Worm (Caenorhabditis elegans) whole organism, late embryonic: ENCODE results near the gene mip-2.

Experiments
- F13H6.1 ChIP-seq: sonication (generic microtip); optimal IDR thresholded peaks from 2 replicates; lab custom pipeline; 2016; ENCODE audit warnings: missing genetic modification characterization, missing compliant biosample characterization
- K02D7.2 ChIP-seq: sonication (generic microtip); optimal IDR thresholded peaks from 2 replicates; lab custom pipeline; 2017; ENCODE audit warnings: mild to moderate bottlenecking, missing genetic modification characterization, missing compliant biosample characterization
- K09A11.1 ChIP-seq: sonication (generic microtip); optimal IDR thresholded peaks from 2 replicates; lab custom pipeline; 2017; ENCODE audit warnings: antibody characterized with exemption, mild to moderate bottlenecking, missing genetic modification characterization, missing compliant biosample characterization; ENCODE audit not compliant: insufficient read depth
- T23F11.4 ChIP-seq: fragments of 200-800 bp; sonication (Bioruptor generic); optimal IDR thresholded peaks from 2 replicates; lab custom pipeline; 2018; ENCODE audit warnings: mild to moderate bottlenecking, missing genetic modification characterization, missing compliant biosample characterization
- ahr-1 ChIP-seq: sonication (generic microtip); optimal IDR thresholded peaks from 2 replicates; lab custom pipeline; 2016; ENCODE audit warnings: missing genetic modification characterization, missing compliant biosample characterization
- ceh-14 ChIP-seq: sonication (generic microtip); optimal IDR thresholded peaks from 2 replicates; lab custom pipeline; 2016; ENCODE audit warnings: missing genotype, missing genetic modification characterization, missing compliant biosample characterization
- ceh-19 ChIP-seq: fragments of 200-800 bp; sonication (Bioruptor generic); optimal IDR thresholded peaks from 2 replicates; lab custom pipeline; 2018; ENCODE audit warnings: mild to moderate bottlenecking, missing genetic modification characterization, missing compliant biosample characterization
- ceh-22 ChIP-seq: sonication (generic microtip); optimal IDR thresholded peaks from 2 replicates; lab custom pipeline; 2017; ENCODE audit warnings: missing biosample characterization, missing genetic modification characterization
- ceh-30 ChIP-seq: fragments of 150-350 bp; optimal IDR thresholded peaks from 2 replicates; lab custom pipeline; 2014; ENCODE audit warnings: missing biosample characterization, missing genetic modification characterization
- ceh-31 ChIP-seq: sonication (generic microtip); optimal IDR thresholded peaks from 2 replicates; lab custom pipeline; 2016; ENCODE audit warnings: missing genetic modification characterization, missing compliant biosample characterization
- ceh-48 ChIP-seq: sonication (generic microtip); optimal IDR thresholded peaks from 2 replicates; lab custom pipeline; 2016; ENCODE audit warnings: missing genetic modification characterization, inconsistent platforms, missing compliant biosample characterization
- ceh-6 ChIP-seq: fragments of 200-800 bp; sonication (Bioruptor generic); optimal IDR thresholded peaks from 2 replicates; lab custom pipeline; 2018; ENCODE audit warnings: mild to moderate bottlenecking, missing genetic modification characterization, missing compliant biosample characterization
- dve-1 ChIP-seq: sonication (generic microtip); optimal IDR thresholded peaks from 2 replicates; lab custom pipeline; 2017; ENCODE audit warnings: antibody characterized with exemption, mild to moderate bottlenecking, missing genetic modification characterization, missing compliant biosample characterization
- elt-2 ChIP-seq: sonication (generic microtip); optimal IDR thresholded peaks from 2 replicates; lab custom pipeline; 2016; ENCODE audit warnings: missing genetic modification reagents, missing genetic modification characterization, missing compliant biosample characterization
- elt-4 ChIP-seq: sonication (generic microtip); optimal IDR thresholded peaks from 2 replicates; lab custom pipeline; 2016; ENCODE audit warnings: missing genetic modification characterization, missing compliant biosample characterization
- ets-4 ChIP-seq: sonication (generic microtip); optimal IDR thresholded peaks from 2 replicates; lab custom pipeline; 2016; ENCODE audit warnings: missing genetic modification characterization, missing compliant biosample characterization
- gmeb-2 ChIP-seq: sonication (generic microtip); optimal IDR thresholded peaks from 2 replicates; lab custom pipeline; 2016; ENCODE audit warnings: missing genetic modification characterization, inconsistent platforms, missing compliant biosample characterization
- hlh-13 ChIP-seq: fragments of 200-800 bp; sonication (Bioruptor generic); optimal IDR thresholded peaks from 2 replicates; lab custom pipeline; 2018; ENCODE audit warnings: mild to moderate bottlenecking, missing genetic modification characterization, missing compliant biosample characterization
- hlh-15 ChIP-seq: sonication (generic microtip); optimal IDR thresholded peaks from 2 replicates; lab custom pipeline; 2016; ENCODE audit warnings: missing genetic modification characterization, missing compliant biosample characterization
- hlh-30 ChIP-seq: sonication (generic microtip); optimal IDR thresholded peaks from 2 replicates; lab custom pipeline; 2017; ENCODE audit warnings: antibody characterized with exemption, missing genetic modification characterization, missing compliant biosample characterization; ENCODE audit not compliant: insufficient read depth
- lin-11 ChIP-seq: fragments of 200-800 bp; sonication (Bioruptor generic); optimal IDR thresholded peaks from 2 replicates; lab custom pipeline; 2018; ENCODE audit warnings: mild to moderate bottlenecking, missing genetic modification characterization, missing compliant biosample characterization
- madf-2 ChIP-seq: sonication (generic microtip); optimal IDR thresholded peaks from 2 replicates; lab custom pipeline; 2017; ENCODE audit warnings: missing genetic modification characterization, missing compliant biosample characterization
- nfya-1 ChIP-seq: sonication (generic microtip); optimal IDR thresholded peaks from 2 replicates; lab custom pipeline; 2017; ENCODE audit warnings: missing genetic modification characterization, mild to moderate bottlenecking, missing compliant biosample characterization, antibody characterized with exemption, moderate library complexity
- nhr-11 ChIP-seq: fragments of 150-350 bp; optimal IDR thresholded peaks from 2 replicates; lab custom pipeline; 2014; ENCODE audit warnings: missing biosample characterization, missing genetic modification characterization
- nhr-232 ChIP-seq: sonication (generic microtip); optimal IDR thresholded peaks from 2 replicates; lab custom pipeline; 2016; ENCODE audit warnings: missing genetic modification characterization, missing compliant biosample characterization
- npax-4 ChIP-seq: sonication (generic microtip); optimal IDR thresholded peaks from 2 replicates; lab custom pipeline; 2016; ENCODE audit warnings: missing genetic modification characterization, missing compliant biosample characterization
- odd-2 ChIP-seq: sonication (generic microtip); optimal IDR thresholded peaks from 2 replicates; lab custom pipeline; 2017; ENCODE audit warnings: antibody characterized with exemption, mild to moderate bottlenecking, missing genetic modification characterization, missing compliant biosample characterization
- pat-9 ChIP-seq: fragments of 200-800 bp; sonication (Bioruptor generic); optimal IDR thresholded peaks from 2 replicates; lab custom pipeline; 2018; ENCODE audit warnings: mild to moderate bottlenecking, missing genetic modification characterization, moderate library complexity, missing compliant biosample characterization
- pax-1 ChIP-seq: fragments of 150-350 bp; optimal IDR thresholded peaks from 2 replicates; lab custom pipeline; 2014; ENCODE audit warnings: missing biosample characterization, missing genetic modification characterization
- pha-2 ChIP-seq: sonication (generic microtip); optimal IDR thresholded peaks from 2 replicates; lab custom pipeline; 2017; ENCODE audit warnings: mild to moderate bottlenecking, missing genetic modification characterization, missing compliant biosample characterization
- pha-4 ChIP-seq: fragments of 150-350 bp; optimal IDR thresholded peaks from 2 replicates; lab custom pipeline; 2018; ENCODE audit warnings: missing biosample characterization, missing genetic modification reagents, missing genetic modification characterization
- pqm-1 ChIP-seq: sonication (generic microtip); optimal IDR thresholded peaks from 2 replicates; lab custom pipeline; 2016; ENCODE audit warnings: missing genetic modification characterization, missing compliant biosample characterization
- syd-9 ChIP-seq: sonication (generic microtip); optimal IDR thresholded peaks from 2 replicates; lab custom pipeline; 2016; ENCODE audit warnings: mild to moderate bottlenecking, missing genetic modification characterization, moderate library complexity, missing compliant biosample characterization
- tbx-2 ChIP-seq: sonication (generic microtip); optimal IDR thresholded peaks from 2 replicates; lab custom pipeline; 2016; ENCODE audit warnings: missing genetic modification characterization, missing compliant biosample characterization
- tbx-7 ChIP-seq: sonication (generic microtip); optimal IDR thresholded peaks from 2 replicates; lab custom pipeline; 2016; ENCODE audit warnings: missing genotype, missing genetic modification characterization, missing compliant biosample characterization
- ttx-3 ChIP-seq: sonication (generic microtip); optimal IDR thresholded peaks from 2 replicates; lab custom pipeline; 2016; ENCODE audit warnings: missing genetic modification reagents, missing genetic modification characterization, missing compliant biosample characterization
- unc-42 ChIP-seq: sonication (generic microtip); optimal IDR thresholded peaks from 2 replicates; lab custom pipeline; 2016; ENCODE audit warnings: missing genotype, missing genetic modification characterization, missing compliant biosample characterization
- unc-55 ChIP-seq: sonication (generic microtip); optimal IDR thresholded peaks from 2 replicates; lab custom pipeline; 2017; ENCODE audit warnings: missing biosample characterization, missing genetic modification reagents, missing genetic modification characterization
- unc-86 ChIP-seq: sonication (generic microtip); optimal IDR thresholded peaks from 2 replicates; lab custom pipeline; 2016; ENCODE audit warnings: missing genetic modification characterization, missing compliant biosample characterization
- zip-5 ChIP-seq: sonication (generic microtip); optimal IDR thresholded peaks from 2 replicates; lab custom pipeline; 2016; ENCODE audit warnings: missing genetic modification characterization, missing compliant biosample characterization
- ztf-16 ChIP-seq: sonication (generic microtip); optimal IDR thresholded peaks from 2 replicates; lab custom pipeline; 2017; ENCODE audit warnings: missing genetic modification characterization, missing compliant biosample characterization

Gene mip-2

ce11 chrV:13686513-13686912 is 14.8 kb upstream of the mip-2 start:
- TF ChIP-seq unc-42, result peak; percentile 64
- TF ChIP-seq lin-11, result no peak

- TF ChIP-seq ahr-1 (tag; lab: Kevin White, UChicago) (no peak), unc-42 (peak; percentile 89)
Observed at ce11 chrV:13681445-13681844, 9.7 kb upstream of the mip-2 start.

- TF ChIP-seq K09A11.1 (no peak), ceh-6 (GFP tag; lab: Kevin White, UChicago) (no peak), K02D7.2 (no peak), nfya-1 (tag; lab: Kevin White, UChicago) (no peak)
Observed at ce11 chrV:13679859-13680258, 8.1 kb upstream of the mip-2 start.

- TF ChIP-seq F13H6.1 (tag; lab: Kevin White, UChicago), result no peak
- TF ChIP-seq nfya-1 (tag; lab: Kevin White, UChicago), result peak; percentile 71
- TF ChIP-seq elt-4 (tag; lab: Kevin White, UChicago), result no peak
- TF ChIP-seq ets-4 (tag; lab: Kevin White, UChicago), result no peak
- TF ChIP-seq ztf-16 (tag; lab: Kevin White, UChicago), result no peak
- no peak for TF ChIP-seq madf-2 (tag; lab: Kevin White, UChicago)
- no peak for TF ChIP-seq tbx-7 (tag; lab: Kevin White, UChicago)
- no peak for TF ChIP-seq ceh-22 (tag; lab: Kevin White, UChicago)
- TF ChIP-seq hlh-30 (tag; lab: Kevin White, UChicago), result no peak
- TF ChIP-seq pqm-1 (tag; lab: Kevin White, UChicago), result no peak
- no peak for TF ChIP-seq dve-1 (tag; lab: Kevin White, UChicago)
- no peak for TF ChIP-seq ceh-14 (tag; lab: Kevin White, UChicago)
- no peak for TF ChIP-seq pha-2
- no peak for TF ChIP-seq ceh-6 (GFP tag; lab: Kevin White, UChicago)
- TF ChIP-seq tbx-2 (tag; lab: Kevin White, UChicago), result peak; percentile 42
- no peak for TF ChIP-seq pha-4 (tag; lab: Kevin White, UChicago)
- no peak for TF ChIP-seq nhr-11 (tag; lab: Kevin White, UChicago)
- TF ChIP-seq pat-9 (tag; lab: Kevin White, UChicago), result peak; percentile 1
- TF ChIP-seq ttx-3, result peak; percentile 35
- peak; percentile 7 for TF ChIP-seq K09A11.1
- no peak for TF ChIP-seq npax-4
- TF ChIP-seq elt-2 (tag; lab: Kevin White, UChicago), result peak; percentile 45
- no peak for TF ChIP-seq gmeb-2
- TF ChIP-seq odd-2, result no peak
- peak; percentile 35 for TF ChIP-seq ceh-31 (tag; lab: Kevin White, UChicago)
- no peak for TF ChIP-seq zip-5 (tag; lab: Kevin White, UChicago)
- TF ChIP-seq unc-86 (tag; lab: Kevin White, UChicago), result peak; percentile 22
- no peak for TF ChIP-seq nhr-232 (tag; lab: Kevin White, UChicago)
- no peak for TF ChIP-seq syd-9
- TF ChIP-seq unc-55 (GFP tag; lab: Kevin White, UChicago), result peak; percentile 84
- TF ChIP-seq pax-1 (tag; lab: Kevin White, UChicago), result no peak
- peak; percentile 62 for TF ChIP-seq unc-42
- TF ChIP-seq, all 69 proteins: peak for 10
Observed at ce11 chrV:13678542-13678941, 6.8 kb upstream of the mip-2 start, which contains the start of the genes tag-65 and ccz-1. tag-65 (minus strand) TSS chrV:13678587. ccz-1 (plus strand) TSS chrV:13678875.

- TF ChIP-seq elt-2 (tag; lab: Kevin White, UChicago), result no peak
- TF ChIP-seq madf-2 (tag; lab: Kevin White, UChicago), result no peak
- TF ChIP-seq lin-11, result no peak
- TF ChIP-seq ceh-48, result no peak
- no peak for TF ChIP-seq T23F11.4 (GFP tag; lab: Kevin White, UChicago)
- TF ChIP-seq ceh-19 (GFP tag; lab: Kevin White, UChicago), result no peak
- no peak for TF ChIP-seq ceh-14 (tag; lab: Kevin White, UChicago)
- no peak for TF ChIP-seq hlh-15 (tag; lab: Kevin White, UChicago)
- no peak for TF ChIP-seq ceh-30 (tag; lab: Kevin White, UChicago)
- TF ChIP-seq hlh-13 (GFP tag; lab: Kevin White, UChicago), result no peak
- TF ChIP-seq dve-1 (tag; lab: Kevin White, UChicago), result no peak
- TF ChIP-seq zip-5 (tag; lab: Kevin White, UChicago), result no peak
Observed at ce11 chrV:13669170-13669569, 2.6 kb downstream of the mip-2 start.
